Fruit fly (Drosophila melanogaster) whole organism, embryonic: Measurements from ENCODE around the gene CG18281.
A peak's percentile ranks its signal among the peaks of the same experiment; 100 is the strongest.

ENCODE experiments used
- CG1024 ChIP-seq: fragments of 200-800 bp; sonication (Bioruptor generic); IDR thresholded peaks from 2 replicates; pipeline ENCODE4 v1.3.6; 2022; ENCODE audit warnings: missing biosample characterization, missing genetic modification characterization
- CG10565 ChIP-seq: fragments of 200-800 bp; sonication (Bioruptor generic); optimal IDR thresholded peaks from 3 replicates; lab custom pipeline; 2016; ENCODE audit warnings: missing biosample characterization, mild to moderate bottlenecking, missing genetic modification characterization
- CG10959 ChIP-seq: fragments of 200-800 bp; sonication (Bioruptor generic); IDR thresholded peaks from 2 replicates; pipeline ENCODE4 v1.3.6; 2022; ENCODE audit warnings: missing biosample characterization, missing genetic modification characterization
- CG11085 ChIP-seq: fragments of 200-800 bp; sonication (Bioruptor generic); IDR thresholded peaks from 2 replicates; pipeline ENCODE4 v1.3.6; 2022; ENCODE audit warnings: missing biosample characterization, missing genetic modification characterization
- CG11504 ChIP-seq: fragments of 200-800 bp; sonication (Bioruptor generic); optimal IDR thresholded peaks from 3 replicates; lab custom pipeline; 2019; ENCODE audit warnings: missing biosample characterization, mild to moderate bottlenecking, missing genetic modification characterization, moderate library complexity
- CG13296 ChIP-seq: fragments of 200-800 bp; sonication (Bioruptor generic); optimal IDR thresholded peaks from 3 replicates; lab custom pipeline; 2018; ENCODE audit warnings: missing biosample characterization, mild to moderate bottlenecking, missing genetic modification characterization
- CG14667 ChIP-seq: fragments of 200-800 bp; sonication (Bioruptor generic); IDR thresholded peaks from 2 replicates; pipeline ENCODE4 v1.3.6; 2022; ENCODE audit warnings: missing biosample characterization, missing genetic modification characterization
- CG1602 ChIP-seq: fragments of 200-800 bp; sonication (Bioruptor generic); optimal IDR thresholded peaks from 3 replicates; lab custom pipeline; 2016; ENCODE audit warnings: missing biosample characterization, missing genetic modification characterization
- CG16779 ChIP-seq: fragments of 200-800 bp; sonication (Bioruptor generic); IDR thresholded peaks from 2 replicates; pipeline ENCODE4 v1.3.6; 2022; ENCODE audit warnings: missing biosample characterization, missing genetic modification characterization
- CG16815 ChIP-seq: fragments of 200-800 bp; sonication (Bioruptor generic); optimal IDR thresholded peaks from 3 replicates; lab custom pipeline; 2017; ENCODE audit warnings: missing biosample characterization, mild to moderate bottlenecking, missing genetic modification characterization
- CG17359 ChIP-seq: fragments of 200-800 bp; sonication (Bioruptor generic); optimal IDR thresholded peaks from 3 replicates; lab custom pipeline; 2018; ENCODE audit warnings: missing biosample characterization, mild to moderate bottlenecking, missing genetic modification characterization, moderate library complexity
- CG3065 ChIP-seq: fragments of 200-800 bp; sonication (Bioruptor generic); optimal IDR thresholded peaks from 2 replicates; lab custom pipeline; 2016; ENCODE audit warnings: missing biosample characterization, missing genetic modification characterization
- CG3726 ChIP-seq: fragments of 200-800 bp; sonication (Bioruptor generic); IDR thresholded peaks from 3 replicates; pipeline ENCODE4, ENCODE4 v1.3.6; 2022; ENCODE audit warnings: missing biosample characterization, missing genetic modification characterization
- CG4328 ChIP-seq: fragments of 200-800 bp; sonication (Bioruptor generic); optimal IDR thresholded peaks from 3 replicates; lab custom pipeline; 2017; ENCODE audit warnings: missing biosample characterization, missing genetic modification reagents, missing genetic modification characterization
- CG4730 ChIP-seq: fragments of 200-800 bp; sonication (Bioruptor generic); IDR thresholded peaks from 2 replicates; pipeline ENCODE4 v1.3.6; 2022; ENCODE audit warnings: missing biosample characterization, missing genetic modification characterization
- CG5245 ChIP-seq: fragments of 200-800 bp; sonication (Bioruptor generic); optimal IDR thresholded peaks from 3 replicates; lab custom pipeline; 2016; ENCODE audit warnings: missing biosample characterization, missing genetic modification characterization
- CG6272 ChIP-seq: fragments of 200-800 bp; sonication (Bioruptor generic); IDR thresholded peaks from 2 replicates; pipeline ENCODE4 v1.3.6; 2022; ENCODE audit warnings: missing biosample characterization, missing genetic modification characterization
- CG8089 ChIP-seq: fragments of 200-800 bp; sonication (Bioruptor generic); optimal IDR thresholded peaks from 3 replicates; lab custom pipeline; 2016; ENCODE audit warnings: missing biosample characterization, missing genetic modification characterization
- CG8478 ChIP-seq: fragments of >200 bp; optimal IDR thresholded peaks from 2 replicates; lab custom pipeline; 2018
- CrebB ChIP-seq: fragments of 200-800 bp; sonication (Bioruptor generic); optimal IDR thresholded peaks from 3 replicates; lab custom pipeline; 2018; ENCODE audit warnings: missing biosample characterization, mild to moderate bottlenecking, missing genetic modification characterization
- Deaf1 ChIP-seq: fragments of 200-800 bp; optimal IDR thresholded peaks from 3 replicates; lab custom pipeline; 2019; ENCODE audit warnings: missing biosample characterization, mild to moderate bottlenecking, missing genetic modification characterization, moderate library complexity
- Dref ChIP-seq: fragments of 200-800 bp; sonication (Bioruptor generic); IDR thresholded peaks from 2 replicates; pipeline ENCODE4 v1.3.6; 2022; ENCODE audit warnings: missing biosample characterization, missing genetic modification characterization
- Lhr ChIP-seq: fragments of 200-800 bp; sonication (Bioruptor generic); optimal IDR thresholded peaks from 3 replicates; lab custom pipeline; 2017; ENCODE audit warnings: mild to moderate bottlenecking, missing biosample characterization, missing genetic modification reagents, missing genetic modification characterization
- Mrtf ChIP-seq: fragments of 200-800 bp; sonication (Bioruptor generic); IDR thresholded peaks from 3 replicates; pipeline ENCODE4 v1.3.6; 2022; ENCODE audit warnings: missing biosample characterization, missing genetic modification characterization
- Myb ChIP-seq: fragments of 200-800 bp; sonication (Bioruptor generic); optimal IDR thresholded peaks from 2 replicates; lab custom pipeline; 2016; ENCODE audit warnings: missing biosample characterization, missing genetic modification characterization
- Oli ChIP-seq: fragments of 200-800 bp; sonication (Bioruptor generic); optimal IDR thresholded peaks from 2 replicates; lab custom pipeline; 2018; ENCODE audit warnings: missing biosample characterization, mild to moderate bottlenecking, missing genetic modification characterization, moderate library complexity
- PHDP ChIP-seq: fragments of 200-800 bp; sonication (Bioruptor generic); optimal IDR thresholded peaks from 3 replicates; lab custom pipeline; 2018; ENCODE audit warnings: missing biosample characterization, mild to moderate bottlenecking, missing genetic modification characterization, moderate library complexity
- Ptx1 ChIP-seq: fragments of 200-800 bp; sonication (Bioruptor generic); IDR thresholded peaks from 2 replicates; pipeline ENCODE4 v1.3.6; 2022; ENCODE audit warnings: missing biosample characterization, missing genetic modification characterization
- Rfx ChIP-seq: fragments of 200-800 bp; sonication (Bioruptor generic); IDR thresholded peaks from 2 replicates; pipeline ENCODE4 v1.3.6; 2022; ENCODE audit warnings: missing biosample characterization, missing genetic modification characterization
- Tbp ChIP-seq: fragments of >200 bp; optimal IDR thresholded peaks from 2 replicates; lab custom pipeline; 2018; ENCODE audit warnings: missing biosample characterization, missing genetic modification characterization
- Trl ChIP-seq, 3 experiments: fragments of >200 bp in 2 of 3; fragments of 200-800 bp in 1 of 3; sonication (Bioruptor generic) in 1 of 3; optimal IDR thresholded peaks; 2 replicates in 1 of 3; 3 replicates in 2 of 3; lab custom pipeline; 2016 to 2017; ENCODE audit warnings: missing biosample characterization in 1 of 3, missing genetic modification characterization in 1 of 3
- Usf ChIP-seq: fragments of 200-800 bp; sonication (Bioruptor generic); optimal IDR thresholded peaks from 2 replicates; lab custom pipeline; 2017; ENCODE audit warnings: missing genotype, missing biosample characterization, missing genetic modification characterization
- Vsx1 ChIP-seq: fragments of 200-800 bp; sonication (Bioruptor generic); optimal IDR thresholded peaks from 2 replicates; lab custom pipeline; 2017; ENCODE audit warnings: missing biosample characterization, mild to moderate bottlenecking, missing genetic modification characterization, missing genetic modification reagents
- br ChIP-seq: fragments of >200 bp; optimal IDR thresholded peaks from 2 replicates; lab custom pipeline; 2017
- corto ChIP-seq: fragments of 200-800 bp; sonication (Bioruptor generic); optimal IDR thresholded peaks from 2 replicates; lab custom pipeline; 2016; ENCODE audit warnings: missing biosample characterization, mild to moderate bottlenecking, missing genetic modification characterization, moderate library complexity
- eve ChIP-seq, 2 experiments: fragments of >200 bp; optimal IDR thresholded peaks; 2 replicates each; lab custom pipeline; 2017; ENCODE audit warnings: missing biosample characterization in 2 of 2, missing genetic modification characterization in 2 of 2
- gcm2 ChIP-seq: fragments of 200-800 bp; sonication (Bioruptor generic); optimal IDR thresholded peaks from 2 replicates; lab custom pipeline; 2016; ENCODE audit warnings: missing biosample characterization, missing genetic modification characterization
- lmd ChIP-seq: fragments of 200-800 bp; sonication (Bioruptor generic); IDR thresholded peaks from 2 replicates; pipeline ENCODE4 v1.3.6; 2022; ENCODE audit warnings: missing biosample characterization, missing genetic modification characterization
- mam ChIP-seq: fragments of 200-800 bp; sonication (Bioruptor generic); optimal IDR thresholded peaks from 3 replicates; lab custom pipeline; 2016; ENCODE audit warnings: missing biosample characterization, missing genetic modification characterization
- mirr ChIP-seq: fragments of 200-800 bp; sonication (Bioruptor generic); optimal IDR thresholded peaks from 3 replicates; lab custom pipeline; 2018; ENCODE audit warnings: missing biosample characterization, mild to moderate bottlenecking, missing genetic modification characterization
- mld ChIP-seq: fragments of 200-800 bp; sonication (Bioruptor generic); IDR thresholded peaks from 3 replicates; pipeline ENCODE4 v1.3.6; 2022; ENCODE audit warnings: missing biosample characterization, missing genetic modification characterization; ENCODE audit not compliant: partially characterized antibody
- otp ChIP-seq: fragments of 200-800 bp; sonication (Bioruptor generic); IDR thresholded peaks from 3 replicates; pipeline ENCODE4, ENCODE4 v1.3.6; 2022; ENCODE audit warnings: missing biosample characterization, missing genetic modification characterization
- phol ChIP-seq: fragments of 200-800 bp; sonication (Bioruptor generic); optimal IDR thresholded peaks from 3 replicates; lab custom pipeline; 2018; ENCODE audit warnings: missing biosample characterization, mild to moderate bottlenecking, missing genetic modification characterization, moderate library complexity
- sob ChIP-seq: fragments of 200-800 bp; sonication (Bioruptor generic); IDR thresholded peaks from 2 replicates; pipeline ENCODE4 v1.3.6; 2022; ENCODE audit warnings: missing biosample characterization, missing genetic modification characterization
- sug ChIP-seq: fragments of 200-800 bp; optimal IDR thresholded peaks from 2 replicates; lab custom pipeline; 2019; ENCODE audit warnings: missing biosample characterization, mild to moderate bottlenecking, missing genetic modification characterization, moderate library complexity
- toy ChIP-seq: fragments of 200-800 bp; sonication (Bioruptor generic); IDR thresholded peaks from 2 replicates; pipeline ENCODE4 v1.3.6; 2022; ENCODE audit warnings: missing biosample characterization, missing genetic modification characterization
- trem ChIP-seq: fragments of 200-800 bp; optimal IDR thresholded peaks from 3 replicates; lab custom pipeline; 2019; ENCODE audit warnings: missing biosample characterization, mild to moderate bottlenecking, missing genetic modification characterization, moderate library complexity
- trh ChIP-seq: fragments of 200-800 bp; sonication (Bioruptor generic); optimal IDR thresholded peaks from 2 replicates; lab custom pipeline; 2016; ENCODE audit warnings: missing biosample characterization, missing genetic modification characterization
- unpg ChIP-seq: fragments of 200-800 bp; sonication (Bioruptor generic); optimal IDR thresholded peaks from 3 replicates; lab custom pipeline; 2018; ENCODE audit warnings: missing biosample characterization, mild to moderate bottlenecking, missing genetic modification characterization, moderate library complexity
- wek ChIP-seq: fragments of 200-800 bp; sonication (Bioruptor generic); optimal IDR thresholded peaks from 3 replicates; lab custom pipeline; 2018; ENCODE audit warnings: missing biosample characterization, mild to moderate bottlenecking, missing genetic modification characterization, moderate library complexity
- wor ChIP-seq: fragments of 200-800 bp; sonication (Bioruptor generic); IDR thresholded peaks from 2 replicates; pipeline ENCODE4 v1.3.6; 2022; ENCODE audit warnings: missing biosample characterization, missing genetic modification characterization

Gene CG18281

DNA sequence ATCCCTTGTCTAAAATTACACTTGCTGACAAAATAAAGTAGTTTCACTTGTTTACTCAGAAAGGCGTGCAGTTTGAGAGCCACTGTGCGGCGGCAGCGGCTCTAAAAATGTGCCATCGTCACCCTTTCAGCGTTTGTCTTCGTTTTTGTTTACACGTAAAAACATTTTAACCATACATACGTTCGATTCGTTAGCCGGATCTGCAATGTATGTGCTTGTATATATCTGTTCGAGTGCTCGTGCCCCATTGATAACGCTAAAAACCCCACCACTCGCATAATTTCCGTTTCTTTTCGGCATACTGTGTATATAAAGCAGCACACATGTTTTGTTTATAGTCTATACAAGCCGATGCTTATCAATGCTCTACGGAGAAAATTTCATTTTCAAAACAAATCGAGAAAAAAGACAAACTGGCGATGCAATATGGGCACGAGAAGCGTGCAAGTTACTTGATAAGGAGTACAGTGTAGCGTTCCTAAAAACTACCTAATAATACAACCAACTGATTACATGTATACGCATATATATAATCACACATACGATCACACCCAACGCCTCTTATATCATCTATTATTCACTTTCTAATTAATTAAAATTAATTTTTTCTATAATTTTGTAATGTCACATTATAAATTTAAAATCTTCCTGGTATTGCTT is 17.0 kb downstream of the CG18281 start (continued):
- TF ChIP-seq corto (GFP tag; lab: Kevin White, UChicago) = no peak
- TF ChIP-seq CG11085 (GFP tag; lab: Robert Waterston, UW) = no peak
- TF ChIP-seq trem (tag; lab: Kevin White, UChicago) = peak; percentile 29
- no peak for TF ChIP-seq lmd (GFP tag; lab: Robert Waterston, UW)
- TF ChIP-seq Myb (GFP tag; lab: Kevin White, UChicago) = no peak
- TF ChIP-seq CG10565 = no peak
- peak; percentile 70 for TF ChIP-seq CG11504
- no peak for TF ChIP-seq otp
- TF ChIP-seq wor (GFP tag; lab: Robert Waterston, UW) = no peak
- no peak for TF ChIP-seq Lhr
- TF ChIP-seq Deaf1 = peak; percentile 61
- peak; percentile 81 for TF ChIP-seq mirr (GFP tag; lab: Kevin White, UChicago)
- peak; percentile 10; the same call in 1 of the 2 replicates for TF ChIP-seq CG10959 (GFP tag; lab: Robert Waterston, UW)
- TF ChIP-seq Dref = no peak
- peak; percentile 15 for TF ChIP-seq Usf (GFP tag; lab: Kevin White, UChicago)
- no peak for TF ChIP-seq Tbp (GFP tag; lab: Kevin White, UChicago)
- no peak for TF ChIP-seq Vsx1 (GFP tag; lab: Kevin White, UChicago)
- no peak for TF ChIP-seq CG6272 (GFP tag; lab: Robert Waterston, UW)
- peak; percentile 45 for TF ChIP-seq PHDP (tag; lab: Kevin White, UChicago)
- no peak for TF ChIP-seq CG3065 (GFP tag; lab: Kevin White, UChicago)
- TF ChIP-seq phol (tag; lab: Kevin White, UChicago) = peak; percentile 62
- TF ChIP-seq Ptx1 (GFP tag; lab: Robert Waterston, UW) = peak; percentile 45
- no peak for TF ChIP-seq gcm2
- peak; percentile 63 for TF ChIP-seq CG17359 (tag; lab: Kevin White, UChicago)
- TF ChIP-seq CG13296 (GFP tag; lab: Kevin White, UChicago) = peak; percentile 20
- no peak for TF ChIP-seq CG16779 (GFP tag; lab: Robert Waterston, UW)
- TF ChIP-seq CG8478 (lab: Kevin White, UChicago) = no peak
- TF ChIP-seq CG5245 (GFP tag; lab: Kevin White, UChicago) = no peak
- peak; percentile 47 for TF ChIP-seq sug (tag; lab: Kevin White, UChicago)
- TF ChIP-seq CG4730 (GFP tag; lab: Robert Waterston, UW) = peak; percentile 51
- peak; percentile 62 for TF ChIP-seq Oli
- TF ChIP-seq Mrtf (GFP tag; lab: Robert Waterston, UW) = peak; percentile 7; the same call in 1 of the 3 replicates
- peak; percentile 40 for TF ChIP-seq CG1602 (GFP tag; lab: Kevin White, UChicago)
- TF ChIP-seq unpg = peak; percentile 63
- TF ChIP-seq CG8089 (GFP tag; lab: Kevin White, UChicago) = no peak
- no peak for TF ChIP-seq sob (GFP tag; lab: Robert Waterston, UW)
- TF ChIP-seq CG16815 (GFP tag; lab: Kevin White, UChicago) = no peak
- peak; percentile 27; the same call in 1 of the 2 replicates for TF ChIP-seq Rfx (GFP tag; lab: Robert Waterston, UW)
- TF ChIP-seq CG1024 (GFP tag; lab: Robert Waterston, UW) = no peak
- TF ChIP-seq toy (GFP tag; lab: Robert Waterston, UW) = no peak
- no peak for TF ChIP-seq wek (GFP tag; lab: Kevin White, UChicago)
- no peak for TF ChIP-seq trh (GFP tag; lab: Kevin White, UChicago)
- no peak for TF ChIP-seq mam (GFP tag; lab: Kevin White, UChicago)
- no peak for TF ChIP-seq CG4328 (GFP tag; lab: Kevin White, UChicago)
- TF ChIP-seq Trl (optimal IDR thresholded peaks at IDR 0.05; lab: Kevin White, UChicago) = no peak
- no peak for TF ChIP-seq Trl (GFP tag; optimal IDR thresholded peaks at IDR 0.05; lab: Kevin White, UChicago)
- TF ChIP-seq eve (GFP tag; optimal IDR thresholded peaks at IDR 0.05; lab: Kevin White, UChicago) = peak in 1 of 2 experiments; percentile 72
- peak; percentile 36 for TF ChIP-seq CrebB (tag; lab: Kevin White, UChicago)
- TF ChIP-seq mld (GFP tag; lab: Robert Waterston, UW) = no peak
- no peak; the same call in 1 of the 2 replicates for TF ChIP-seq CG14667 (GFP tag; lab: Robert Waterston, UW)
- TF ChIP-seq CG3726 (GFP tag; lab: Robert Waterston, UW) = no peak
- TF ChIP-seq br (lab: Kevin White, UChicago) = no peak
